Worm (Caenorhabditis elegans): Measurements from ENCODE around the gene ekl-6.

Gene ekl-6

DNA sequence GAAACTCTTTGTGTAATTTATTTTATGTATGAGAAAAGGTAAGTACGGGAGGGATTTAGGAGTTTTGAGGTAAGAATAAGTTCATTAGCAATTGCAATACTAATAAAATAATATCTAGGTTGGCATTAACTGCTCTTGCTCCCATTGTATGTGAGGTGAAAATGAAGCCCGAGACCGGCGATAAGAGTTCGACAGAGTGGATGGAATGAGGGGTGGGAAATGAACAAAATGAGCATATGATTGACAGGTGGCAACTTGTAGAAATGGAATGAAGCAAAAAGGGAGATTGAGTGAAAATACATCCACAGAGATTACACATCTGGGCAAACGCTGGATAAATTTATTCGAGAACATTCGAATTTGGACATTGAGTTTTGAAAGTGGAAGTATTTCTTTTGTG lies 14.6 kb downstream of the ekl-6 start:
- no peak for TF ChIP-seq snpc-3.4 (tag; optimal IDR thresholded peaks at IDR 0.05)
- TF ChIP-seq mel-28 (tag; optimal IDR thresholded peaks at IDR 0.05; ENCODE audit: borderline replicate concordance), result no peak
- peak; percentile 34 for TF ChIP-seq nhr-80 (tag; optimal IDR thresholded peaks at IDR 0.05)
- TF ChIP-seq unc-62 (GFP tag; optimal IDR thresholded peaks at IDR 0.05), result peak; percentile 8
- TF ChIP-seq let-607 (tag; optimal IDR thresholded peaks at IDR 0.05), result peak in 1 of 2 experiments; percentile 68

DNA sequence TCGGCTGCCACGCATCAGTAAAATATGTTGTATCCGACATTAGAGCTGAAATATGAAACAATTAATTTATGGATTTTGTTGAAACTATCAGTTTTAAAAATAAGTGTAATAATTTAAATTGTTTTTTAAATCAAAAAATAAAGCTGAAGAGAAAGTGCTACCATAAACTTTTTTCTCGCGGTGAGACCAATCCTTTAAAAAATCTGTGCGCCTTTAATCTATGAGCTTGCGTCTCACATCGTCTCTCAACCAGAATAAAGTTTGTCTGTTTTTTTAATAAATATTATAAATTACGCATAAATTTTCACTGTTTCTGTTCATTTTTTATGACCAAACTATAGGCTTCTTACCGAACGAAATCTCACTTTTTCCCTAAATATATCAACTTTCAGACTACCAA lies 19.0 kb downstream of the ekl-6 start, which contains the start of gene T16H12.3:
Gene T16H12.3 (minus strand): TSS at position 51 of the 400 bp plus-strand sequence.
- TF ChIP-seq repo-1 (tag; optimal IDR thresholded peaks at IDR 0.05) (no peak), ztf-28 (GFP tag; IDR thresholded peaks at IDR 0.05) (no peak), F33H1.4 (GFP tag; IDR thresholded peaks at IDR 0.05) (peak; percentile 64), madf-10 (tag; optimal IDR thresholded peaks at IDR 0.05) (no peak), athp-1 (tag; optimal IDR thresholded peaks at IDR 0.05) (no peak), dpff-1 (tag; optimal IDR thresholded peaks at IDR 0.05) (no peak), lsl-1 (GFP tag; optimal IDR thresholded peaks at IDR 0.05) (peak; percentile 67), hrde-1 (tag; optimal IDR thresholded peaks at IDR 0.05; ENCODE audit: borderline replicate concordance) (no peak), egrh-3 (GFP tag; IDR thresholded peaks at IDR 0.05) (no peak), Y95B8A.8 (GFP tag; IDR thresholded peaks at IDR 0.05) (no peak), tbp1 (GFP tag; optimal IDR thresholded peaks at IDR 0.05) (no peak), madf-6 (GFP tag; IDR thresholded peaks at IDR 0.05) (peak; percentile 38; the same call in 1 of the 2 replicates), ztf-6 (GFP tag; IDR thresholded peaks at IDR 0.05) (no peak)

DNA sequence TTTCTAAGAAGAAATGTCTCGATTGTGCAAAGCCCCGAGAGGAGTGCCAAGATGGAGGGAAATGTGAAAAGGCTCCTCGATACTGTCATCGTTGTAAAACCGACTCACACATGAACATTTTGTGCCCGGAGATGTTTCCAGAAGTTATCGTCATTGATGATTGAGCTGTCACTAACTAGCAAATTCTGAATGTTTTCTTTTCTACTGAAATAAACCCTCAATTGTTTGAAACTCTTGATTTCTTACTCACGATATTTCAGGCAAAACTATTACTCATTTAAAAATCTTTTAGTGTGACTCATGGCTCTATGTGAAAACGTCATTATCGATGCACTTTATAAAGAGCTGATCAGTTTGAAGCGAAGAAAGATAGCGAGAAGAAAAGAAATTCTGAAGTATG lies 20.9 kb downstream of the ekl-6 start, which contains the start of gene T16H12.13:
Gene T16H12.13 (plus strand): TSS at position 301 of the 400 bp plus-strand sequence.
- TF ChIP-seq lin-40 (tag; optimal IDR thresholded peaks at IDR 0.05), result no peak
- no peak for TF ChIP-seq tbx-9 (tag; optimal IDR thresholded peaks at IDR 0.05; ENCODE audit: borderline replicate concordance)
- no peak for TF ChIP-seq rpc-1 (optimal IDR thresholded peaks at IDR 0.05)
- TF ChIP-seq rpc-1 (tag; optimal IDR thresholded peaks at IDR 0.05), result no peak

DNA sequence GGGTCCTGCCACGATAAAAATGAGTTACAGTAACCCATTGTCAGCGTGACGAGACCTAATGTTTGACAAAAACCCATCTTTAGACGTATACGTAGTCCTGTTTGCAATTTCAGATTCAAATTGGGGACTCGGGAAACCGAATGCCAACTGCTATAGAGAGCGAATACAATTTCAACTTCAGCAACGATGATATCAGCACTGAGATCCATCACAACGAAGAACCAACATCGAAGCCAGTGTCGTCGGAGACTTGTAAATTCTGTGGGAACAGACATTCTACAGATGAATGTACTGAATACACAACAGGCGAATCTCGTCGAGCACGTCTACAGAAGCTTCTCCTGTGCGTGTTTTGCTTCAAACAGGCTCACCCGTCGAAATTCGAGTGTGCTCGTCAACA lies 21.4 kb downstream of the ekl-6 start:
- no peak for TF ChIP-seq C17E4.6 (GFP tag; IDR thresholded peaks at IDR 0.05)
- TF ChIP-seq Y95B8A.8 (GFP tag; IDR thresholded peaks at IDR 0.05), result no peak
- no peak for TF ChIP-seq hlh-26 (GFP tag; conservative IDR thresholded peaks at IDR 0.05)
- 0 out of 2 replicates have a peak, but pooled peaks have one; percentile 21 for TF ChIP-seq ztf-28 (GFP tag; IDR thresholded peaks at IDR 0.05)

DNA sequence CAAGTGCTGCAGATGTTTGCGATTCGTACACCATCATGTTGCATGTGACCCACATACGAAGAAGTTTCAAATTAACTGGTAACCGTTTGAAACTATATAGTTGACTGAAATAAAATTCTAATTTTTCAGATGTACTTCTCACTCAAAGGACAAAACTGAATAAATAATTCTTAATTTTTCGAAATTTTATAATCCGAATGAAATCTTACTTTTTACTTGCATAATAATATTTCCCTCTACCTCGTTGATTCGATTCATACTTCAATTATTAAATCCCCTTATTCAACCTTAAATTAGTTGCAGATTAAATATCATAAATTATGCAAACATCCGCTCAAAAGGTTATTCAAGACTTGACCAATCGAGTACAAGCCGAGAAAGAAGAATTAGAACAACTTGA lies 21.8 kb downstream of the ekl-6 start, which contains the start of gene T16H12.2:
Gene T16H12.2 (plus strand): TSS at position 301 of the 400 bp plus-strand sequence.
- no peak for TF ChIP-seq attf-3 (GFP tag; conservative IDR thresholded peaks at IDR 0.05)
- TF ChIP-seq unc-62 (GFP tag; optimal IDR thresholded peaks at IDR 0.05), result no peak
- TF ChIP-seq lsy-27 (tag; optimal IDR thresholded peaks at IDR 0.05; ENCODE audit: borderline replicate concordance, insufficient read depth), result no peak
- no peak for TF ChIP-seq mxl-1 (tag; optimal IDR thresholded peaks at IDR 0.05)
- no peak for TF ChIP-seq B0019.2 (GFP tag; conservative IDR thresholded peaks at IDR 0.05)
- TF ChIP-seq let-526 (GFP tag; IDR thresholded peaks at IDR 0.05), result no peak
- TF ChIP-seq nfya-1 (tag; optimal IDR thresholded peaks at IDR 0.05; ENCODE audit: borderline replicate concordance, insufficient read depth), result no peak
- TF ChIP-seq nhr-179 (tag; optimal IDR thresholded peaks at IDR 0.05), result no peak
- TF ChIP-seq ceh-58 (GFP tag; IDR thresholded peaks at IDR 0.05), result no peak
- no peak for TF ChIP-seq atf-7 (tag; optimal IDR thresholded peaks at IDR 0.05)
- TF ChIP-seq pbrm-1 (GFP tag; IDR thresholded peaks at IDR 0.05), result no peak
- no peak for TF ChIP-seq chd-7 (tag; optimal IDR thresholded peaks at IDR 0.05)
- TF ChIP-seq snpc-4 (GFP tag; optimal IDR thresholded peaks at IDR 0.05), result no peak
- no peak for TF ChIP-seq snpc-4 (tag; optimal IDR thresholded peaks at IDR 0.05)
- TF ChIP-seq egl-44 (GFP tag; IDR thresholded peaks at IDR 0.05), result no peak

Data from whole organism, young adult.